Fruit fly (Drosophila melanogaster): ENCODE results near the gene Elo68beta.

The Elo68beta gene

DNA sequence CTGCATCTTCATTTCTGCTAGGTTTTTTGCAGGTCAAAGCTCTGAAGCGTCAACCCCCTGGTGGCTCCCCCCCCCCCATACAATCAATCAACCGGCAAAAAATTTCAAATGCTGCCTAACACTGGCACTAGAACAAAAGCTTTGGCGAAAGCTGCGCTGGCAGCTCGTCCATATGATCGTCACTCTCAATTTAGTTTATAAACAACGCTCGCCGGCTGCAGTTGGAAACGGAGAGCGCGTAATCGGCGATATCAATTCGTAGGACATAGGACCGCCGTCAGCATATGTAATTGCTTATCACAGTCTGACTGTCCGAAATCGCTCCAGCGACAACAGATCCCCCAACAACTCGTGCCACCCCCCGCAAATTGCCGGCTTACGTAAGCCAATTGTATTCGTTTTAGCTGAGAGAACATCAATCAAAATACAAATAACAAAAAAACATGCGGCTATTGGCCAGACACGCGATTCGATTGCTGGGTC, 31.1 kb downstream of the Elo68beta start, which contains the start of gene Mocs1 (continued):
- TF ChIP-seq ci (GFP tag; IDR thresholded peaks at IDR 0.05) (0 out of 3 replicates have a peak, but pooled peaks have one; percentile 28), Doc3 (GFP tag; IDR thresholded peaks at IDR 0.05; ENCODE audit: partially characterized antibody) (no peak), CG2712 (tag; optimal IDR thresholded peaks at IDR 0.05) (no peak), CG12659 (GFP tag; optimal IDR thresholded peaks at IDR 0.05) (no peak), aop (GFP tag; IDR thresholded peaks at IDR 0.05) (no peak), Lhr (GFP tag; optimal IDR thresholded peaks at IDR 0.05) (no peak), Oaz (GFP tag; IDR thresholded peaks at IDR 0.05) (no peak), MTF-1 (GFP tag; optimal IDR thresholded peaks at IDR 0.05; ENCODE audit: borderline replicate concordance) (no peak), CG2202 (tag; optimal IDR thresholded peaks at IDR 0.05) (no peak), trh (GFP tag; optimal IDR thresholded peaks at IDR 0.05) (no peak), sc (optimal IDR thresholded peaks at IDR 0.05) (no peak), sc (GFP tag; optimal IDR thresholded peaks at IDR 0.05) (no peak), CG2199 (GFP tag; IDR thresholded peaks at IDR 0.05) (no peak), CG1602 (GFP tag; optimal IDR thresholded peaks at IDR 0.05) (no peak), CG14965 (GFP tag; optimal IDR thresholded peaks at IDR 0.05; ENCODE audit: borderline replicate concordance) (no peak), esg (GFP tag; conservative IDR thresholded peaks at IDR 0.05) (no peak), Optix (GFP tag; IDR thresholded peaks at IDR 0.05) (no peak), hb (GFP tag; IDR thresholded peaks at IDR 0.05; ENCODE audit: partially characterized antibody) (no peak), Dip2 (GFP tag; IDR thresholded peaks at IDR 0.05) (no peak), Ssrp (tag; optimal IDR thresholded peaks at IDR 0.05) (no peak), zen (tag; optimal IDR thresholded peaks at IDR 0.05) (no peak), CG4854 (GFP tag; optimal IDR thresholded peaks at IDR 0.05) (no peak), CG12155 (GFP tag; optimal IDR thresholded peaks at IDR 0.05) (no peak), pum (GFP tag; optimal IDR thresholded peaks at IDR 0.05) (no peak), lola (GFP tag; optimal IDR thresholded peaks at IDR 0.05) (no peak), Eip74EF (GFP tag; optimal IDR thresholded peaks at IDR 0.05) (no peak), CG16779 (GFP tag; IDR thresholded peaks at IDR 0.05) (no peak), chif (GFP tag; optimal IDR thresholded peaks at IDR 0.05) (no peak), vfl (GFP tag; optimal IDR thresholded peaks at IDR 0.05) (no peak), CG34376 (GFP tag; optimal IDR thresholded peaks at IDR 0.05) (peak; percentile 65), GATAe (GFP tag; conservative IDR thresholded peaks at IDR 0.05) (no peak), CG17568 (GFP tag; optimal IDR thresholded peaks at IDR 0.05) (no peak), Sox100B (GFP tag; optimal IDR thresholded peaks at IDR 0.05) (no peak), Neu2 (GFP tag; optimal IDR thresholded peaks at IDR 0.05; ENCODE audit: borderline replicate concordance) (no peak), Aef1 (GFP tag; IDR thresholded peaks at IDR 0.05) (no peak), CG4360 (GFP tag; IDR thresholded peaks at IDR 0.05) (no peak), pros (GFP tag; optimal IDR thresholded peaks at IDR 0.05) (no peak), chn (GFP tag; optimal IDR thresholded peaks at IDR 0.05) (no peak), ATbp (GFP tag; optimal IDR thresholded peaks at IDR 0.05) (no peak), pho (GFP tag; optimal IDR thresholded peaks at IDR 0.05) (no peak), pnt (GFP tag; optimal IDR thresholded peaks at IDR 0.05) (no peak), br (optimal IDR thresholded peaks at IDR 0.05) (no peak), lilli (GFP tag; optimal IDR thresholded peaks at IDR 0.05) (no peak), CG11560 (tag; IDR thresholded peaks at IDR 0.05) (no peak), CG7928 (GFP tag; optimal IDR thresholded peaks at IDR 0.05) (no peak), ase (GFP tag; IDR thresholded peaks at IDR 0.05) (no peak), CG18764 (GFP tag; optimal IDR thresholded peaks at IDR 0.05) (no peak), CG15073 (GFP tag; optimal IDR thresholded peaks at IDR 0.05) (no peak), CG6813 (GFP tag; optimal IDR thresholded peaks at IDR 0.05) (no peak), Oli (tag; optimal IDR thresholded peaks at IDR 0.05) (no peak), Elba2 (GFP tag; optimal IDR thresholded peaks at IDR 0.05) (no peak)
